Fruit fly (Drosophila melanogaster) whole organism, embryonic: ENCODE data around the gene CG34298.

Source experiments
- ATbp ChIP-seq: fragments of 200-800 bp; sonication (Bioruptor generic); optimal IDR thresholded peaks from 2 replicates; lab custom pipeline; 2017; ENCODE audit warnings: missing biosample characterization, mild to moderate bottlenecking, missing genetic modification characterization, missing genetic modification reagents
- Abd-B ChIP-seq: fragments of 200-800 bp; sonication (Bioruptor generic); optimal IDR thresholded peaks from 2 replicates; lab custom pipeline; 2018; ENCODE audit warnings: missing biosample characterization, mild to moderate bottlenecking, missing genetic modification characterization, moderate library complexity
- CG10209 ChIP-seq: fragments of 200-800 bp; sonication (Bioruptor generic); optimal IDR thresholded peaks from 3 replicates; lab custom pipeline; 2017; ENCODE audit warnings: missing biosample characterization, mild to moderate bottlenecking, missing genetic modification characterization, missing genetic modification reagents
- CG11504 ChIP-seq: fragments of 200-800 bp; sonication (Bioruptor generic); optimal IDR thresholded peaks from 3 replicates; lab custom pipeline; 2019; ENCODE audit warnings: missing biosample characterization, mild to moderate bottlenecking, missing genetic modification characterization, moderate library complexity
- CG12104 ChIP-seq: fragments of 200-800 bp; sonication (Bioruptor generic); optimal IDR thresholded peaks from 3 replicates; lab custom pipeline; 2016; ENCODE audit warnings: missing biosample characterization, missing genetic modification characterization
- CG12299 ChIP-seq: fragments of 200-800 bp; sonication (Bioruptor generic); optimal IDR thresholded peaks from 2 replicates; lab custom pipeline; 2018; ENCODE audit warnings: missing biosample characterization, mild to moderate bottlenecking, missing genetic modification characterization
- CG13624 ChIP-seq: fragments of 200-800 bp; sonication (Bioruptor generic); optimal IDR thresholded peaks from 2 replicates; lab custom pipeline; 2016; ENCODE audit warnings: missing biosample characterization, missing genetic modification characterization
- CG13775 ChIP-seq: fragments of 200-800 bp; sonication (Bioruptor generic); optimal IDR thresholded peaks from 3 replicates; lab custom pipeline; 2017; ENCODE audit warnings: missing biosample characterization, mild to moderate bottlenecking, missing genetic modification characterization
- CG1603 ChIP-seq: fragments of 200-800 bp; sonication (Bioruptor generic); optimal IDR thresholded peaks from 2 replicates; lab custom pipeline; 2019; ENCODE audit warnings: missing biosample characterization, mild to moderate bottlenecking, missing genetic modification characterization, moderate library complexity
- CG1647 ChIP-seq: fragments of 200-800 bp; sonication (Bioruptor generic); optimal IDR thresholded peaks from 3 replicates; lab custom pipeline; 2016; ENCODE audit warnings: missing biosample characterization, missing genetic modification characterization
- CG17328 ChIP-seq: fragments of 200-800 bp; sonication (Bioruptor generic); IDR thresholded peaks from 2 replicates; pipeline ENCODE4 v1.3.6; 2022; ENCODE audit warnings: missing biosample characterization, missing genetic modification characterization
- CG3407 ChIP-seq: fragments of 200-800 bp; sonication (Bioruptor generic); optimal IDR thresholded peaks from 2 replicates; lab custom pipeline; 2018; ENCODE audit warnings: missing biosample characterization, mild to moderate bottlenecking, missing genetic modification characterization
- CG9727 ChIP-seq: fragments of 200-800 bp; sonication (Bioruptor generic); optimal IDR thresholded peaks from 3 replicates; lab custom pipeline; 2017; ENCODE audit warnings: missing biosample characterization, mild to moderate bottlenecking, missing genetic modification characterization
- Dbx ChIP-seq: fragments of 200-800 bp; sonication (Bioruptor generic); IDR thresholded peaks from 3 replicates; pipeline ENCODE4 v1.3.6; 2022; ENCODE audit warnings: missing biosample characterization, missing genetic modification characterization
- Deaf1 ChIP-seq: fragments of 200-800 bp; optimal IDR thresholded peaks from 3 replicates; lab custom pipeline; 2019; ENCODE audit warnings: missing biosample characterization, mild to moderate bottlenecking, missing genetic modification characterization, moderate library complexity
- E2f1 ChIP-seq: fragments of 200-800 bp; sonication (Bioruptor generic); IDR thresholded peaks from 2 replicates; pipeline ENCODE4 v1.3.6; 2022; ENCODE audit warnings: missing biosample characterization, missing genetic modification characterization
- GATAe ChIP-seq: fragments of 200-800 bp; sonication (Bioruptor generic); conservative IDR thresholded peaks from 2 replicates; pipeline ENCODE4 v1.3.6; 2022; ENCODE audit warnings: missing biosample characterization, missing genetic modification characterization
- H15 ChIP-seq: fragments of 200-800 bp; sonication (Bioruptor generic); IDR thresholded peaks from 3 replicates; pipeline ENCODE4 v1.3.6; 2022; ENCODE audit warnings: missing biosample characterization, missing genetic modification characterization
- Hmx ChIP-seq: fragments of 200-800 bp; sonication (Bioruptor generic); optimal IDR thresholded peaks from 2 replicates; lab custom pipeline; 2016; ENCODE audit warnings: missing biosample characterization, missing genetic modification characterization
- Lim3 ChIP-seq: fragments of 200-800 bp; sonication (Bioruptor generic); IDR thresholded peaks from 2 replicates; pipeline ENCODE4 v1.3.6; 2022; ENCODE audit warnings: missing biosample characterization, missing genetic modification characterization
- Six4 ChIP-seq: fragments of 200-800 bp; sonication (Bioruptor generic); optimal IDR thresholded peaks from 2 replicates; lab custom pipeline; 2016; ENCODE audit warnings: missing biosample characterization, missing genetic modification characterization
- TFAM ChIP-seq: fragments of 200-800 bp; sonication (Bioruptor generic); optimal IDR thresholded peaks from 2 replicates; lab custom pipeline; 2017; ENCODE audit warnings: missing biosample characterization, missing genetic modification characterization, inconsistent platforms
- Tbp ChIP-seq: fragments of >200 bp; optimal IDR thresholded peaks from 2 replicates; lab custom pipeline; 2018; ENCODE audit warnings: missing biosample characterization, missing genetic modification characterization
- Trl ChIP-seq, 3 experiments: fragments of >200 bp in 2 of 3; fragments of 200-800 bp in 1 of 3; sonication (Bioruptor generic) in 1 of 3; optimal IDR thresholded peaks; 2 replicates in 1 of 3; 3 replicates in 2 of 3; lab custom pipeline; 2016 to 2017; ENCODE audit warnings: missing biosample characterization in 1 of 3, missing genetic modification characterization in 1 of 3
- Vsx1 ChIP-seq: fragments of 200-800 bp; sonication (Bioruptor generic); optimal IDR thresholded peaks from 2 replicates; lab custom pipeline; 2017; ENCODE audit warnings: missing biosample characterization, mild to moderate bottlenecking, missing genetic modification characterization, missing genetic modification reagents
- YL-1 ChIP-seq: fragments of 200-800 bp; sonication (Bioruptor generic); optimal IDR thresholded peaks from 3 replicates; lab custom pipeline; 2017; ENCODE audit warnings: missing biosample characterization, mild to moderate bottlenecking, missing genetic modification characterization
- bowl ChIP-seq: fragments of 200-800 bp; sonication (Bioruptor generic); IDR thresholded peaks from 2 replicates; pipeline ENCODE4 v1.3.6; 2022; ENCODE audit warnings: missing biosample characterization, missing genetic modification characterization
- br ChIP-seq: fragments of >200 bp; optimal IDR thresholded peaks from 2 replicates; lab custom pipeline; 2017
- cato ChIP-seq: fragments of 200-800 bp; sonication (Bioruptor generic); optimal IDR thresholded peaks from 2 replicates; lab custom pipeline; 2016; ENCODE audit warnings: missing biosample characterization, missing genetic modification characterization, borderline replicate concordance
- chinmo ChIP-seq: fragments of 200-800 bp; sonication (Bioruptor generic); IDR thresholded peaks from 4 replicates; pipeline ENCODE4 v1.3.6; 2022; ENCODE audit warnings: missing biosample characterization, missing genetic modification characterization; ENCODE audit not compliant: partially characterized antibody
- corto ChIP-seq: fragments of 200-800 bp; sonication (Bioruptor generic); optimal IDR thresholded peaks from 2 replicates; lab custom pipeline; 2016; ENCODE audit warnings: missing biosample characterization, mild to moderate bottlenecking, missing genetic modification characterization, moderate library complexity
- dmrt99B ChIP-seq: fragments of 200-800 bp; sonication (Bioruptor generic); optimal IDR thresholded peaks from 2 replicates; lab custom pipeline; 2018; ENCODE audit warnings: missing biosample characterization, mild to moderate bottlenecking, missing genetic modification characterization, moderate library complexity
- fd102C ChIP-seq: fragments of 200-800 bp; sonication (Bioruptor generic); optimal IDR thresholded peaks from 2 replicates; lab custom pipeline; 2018; ENCODE audit warnings: missing biosample characterization, mild to moderate bottlenecking, missing genetic modification characterization, moderate library complexity
- gsb-n ChIP-seq: fragments of 200-800 bp; sonication (Bioruptor generic); optimal IDR thresholded peaks from 3 replicates; lab custom pipeline; 2018; ENCODE audit warnings: missing biosample characterization, mild to moderate bottlenecking, missing genetic modification characterization
- hth ChIP-seq: fragments of >200 bp; optimal IDR thresholded peaks from 2 replicates; lab custom pipeline; 2017; ENCODE audit warnings: inconsistent platforms
- kay ChIP-seq: fragments of 200-800 bp; sonication (Bioruptor generic); optimal IDR thresholded peaks from 2 replicates; lab custom pipeline; 2016; ENCODE audit warnings: missing biosample characterization, missing genetic modification characterization
- knrl ChIP-seq: fragments of 200-800 bp; sonication (Bioruptor generic); IDR thresholded peaks from 3 replicates; pipeline ENCODE4 v1.3.6; 2022; ENCODE audit warnings: missing biosample characterization, missing genetic modification characterization; ENCODE audit not compliant: partially characterized antibody
- mirr ChIP-seq: fragments of 200-800 bp; sonication (Bioruptor generic); optimal IDR thresholded peaks from 3 replicates; lab custom pipeline; 2018; ENCODE audit warnings: missing biosample characterization, mild to moderate bottlenecking, missing genetic modification characterization
- p53 ChIP-seq: fragments of 200-800 bp; sonication (Bioruptor generic); optimal IDR thresholded peaks from 2 replicates; lab custom pipeline; 2016; ENCODE audit warnings: missing biosample characterization, missing genetic modification characterization
- peb ChIP-seq: fragments of 200-800 bp; sonication (Bioruptor generic); IDR thresholded peaks from 2 replicates; pipeline ENCODE4 v1.3.6; 2022; ENCODE audit warnings: missing biosample characterization, missing genetic modification characterization
- phol ChIP-seq: fragments of 200-800 bp; sonication (Bioruptor generic); optimal IDR thresholded peaks from 3 replicates; lab custom pipeline; 2018; ENCODE audit warnings: missing biosample characterization, mild to moderate bottlenecking, missing genetic modification characterization, moderate library complexity
- ranshi ChIP-seq: fragments of 200-800 bp; sonication (Bioruptor generic); IDR thresholded peaks from 2 replicates; pipeline ENCODE4 v1.3.6; 2022; ENCODE audit warnings: missing biosample characterization, missing genetic modification characterization
- sisA ChIP-seq: fragments of 200-800 bp; sonication (Bioruptor generic); IDR thresholded peaks from 2 replicates; pipeline ENCODE4 v1.3.6; 2022; ENCODE audit warnings: missing biosample characterization, missing genetic modification characterization
- sna ChIP-seq: fragments of 200-800 bp; sonication (Bioruptor generic); IDR thresholded peaks from 2 replicates; pipeline ENCODE4 v1.3.6; 2022; ENCODE audit warnings: missing biosample characterization, missing genetic modification characterization; ENCODE audit not compliant: partially characterized antibody
- tgo ChIP-seq: fragments of 200-800 bp; sonication (Bioruptor generic); IDR thresholded peaks from 3 replicates; pipeline ENCODE4 v1.3.6; 2022; ENCODE audit warnings: missing biosample characterization, missing genetic modification characterization
- twi ChIP-seq: fragments of 200-800 bp; optimal IDR thresholded peaks from 2 replicates; lab custom pipeline; 2019; ENCODE audit warnings: missing biosample characterization, mild to moderate bottlenecking, missing genetic modification characterization, moderate library complexity
- usp ChIP-seq: fragments of >200 bp; optimal IDR thresholded peaks from 2 replicates; lab custom pipeline; 2017; ENCODE audit warnings: missing biosample characterization, missing genetic modification characterization
- wor ChIP-seq: fragments of 200-800 bp; sonication (Bioruptor generic); IDR thresholded peaks from 2 replicates; pipeline ENCODE4 v1.3.6; 2022; ENCODE audit warnings: missing biosample characterization, missing genetic modification characterization

Gene CG34298

DNA sequence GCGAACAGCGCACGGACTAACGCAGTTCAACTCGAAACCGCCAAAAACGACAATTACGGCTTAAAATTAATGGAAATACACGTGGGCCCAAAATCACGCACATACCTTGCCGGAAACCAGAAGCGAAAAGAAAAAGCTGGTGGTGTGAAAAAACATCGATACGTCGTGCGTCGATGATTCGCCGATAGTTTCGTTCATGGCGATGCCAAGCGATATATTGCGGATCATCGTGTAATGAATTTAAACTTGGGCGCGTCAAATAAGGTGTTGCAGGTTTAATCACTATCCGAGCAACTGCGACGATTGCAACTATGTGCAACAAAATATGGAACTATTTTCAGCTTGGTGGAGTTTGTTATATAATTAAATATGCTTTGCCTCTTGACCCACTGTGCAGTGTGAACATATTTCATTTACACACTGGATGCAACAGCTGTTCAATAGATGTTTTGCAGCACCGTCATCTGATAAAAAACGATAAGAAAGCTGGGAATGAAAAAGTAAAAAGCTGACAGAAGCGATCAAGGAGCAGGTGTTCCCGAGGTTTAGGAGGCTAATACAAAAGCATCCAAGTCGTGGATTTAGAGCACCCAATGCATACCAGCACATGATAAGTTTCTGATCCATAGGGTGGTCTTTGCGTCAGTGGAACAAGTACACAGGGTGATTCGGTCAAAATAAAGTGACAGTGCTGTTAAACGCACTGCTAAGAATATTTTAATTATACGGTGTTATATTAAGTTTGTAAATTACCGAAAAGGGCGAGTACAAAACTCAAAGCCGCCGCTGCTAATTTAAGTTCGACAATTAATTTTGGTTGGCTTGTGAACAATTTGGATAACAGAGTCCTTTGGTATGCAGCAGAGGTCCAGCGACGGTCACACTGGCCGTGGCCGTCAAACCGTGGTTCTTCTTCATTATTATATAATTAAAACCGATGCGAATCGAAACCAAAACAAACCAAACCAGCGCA lies 46.7 kb downstream of the CG34298 start, which contains the start of the genes RpL32 and CG7943 (continued):
- TF ChIP-seq CG12104 (peak; percentile 92), CG1603 (tag; lab: Kevin White, UChicago) (peak; percentile 96), CG1647 (GFP tag; lab: Kevin White, UChicago) (peak; percentile 92), kay (GFP tag; lab: Kevin White, UChicago) (peak; percentile 75), CG13624 (peak; percentile 95), fd102C (GFP tag; lab: Kevin White, UChicago) (peak; percentile 81), CG17328 (GFP tag; lab: Robert Waterston, UW) (peak; percentile 92), peb (GFP tag; lab: Robert Waterston, UW) (peak; percentile 92), ATbp (peak; percentile 83), br (lab: Kevin White, UChicago) (no peak), sisA (GFP tag; lab: Robert Waterston, UW) (peak; percentile 97), Deaf1 (peak; percentile 71), sna (GFP tag; lab: Robert Waterston, UW) (peak; percentile 100), mirr (GFP tag; lab: Kevin White, UChicago) (peak; percentile 95), cato (GFP tag; lab: Kevin White, UChicago) (peak; percentile 74), hth (no peak), knrl (GFP tag; lab: Robert Waterston, UW) (peak; percentile 100), E2f1 (GFP tag; lab: Robert Waterston, UW) (peak; percentile 93), corto (GFP tag; lab: Kevin White, UChicago) (no peak), Hmx (peak; percentile 86), bowl (GFP tag; lab: Robert Waterston, UW) (peak; percentile 89), ranshi (GFP tag; lab: Robert Waterston, UW) (peak; percentile 97), gsb-n (tag; lab: Kevin White, UChicago) (peak; percentile 76), Vsx1 (GFP tag; lab: Kevin White, UChicago) (peak; percentile 89), Dbx (GFP tag; lab: Robert Waterston, UW) (peak; percentile 98), CG13775 (GFP tag; lab: Kevin White, UChicago) (peak; percentile 98), dmrt99B (peak; percentile 82), CG9727 (GFP tag; lab: Kevin White, UChicago) (peak; percentile 97), H15 (GFP tag; lab: Robert Waterston, UW) (peak; percentile 93), tgo (peak; percentile 93), CG11504 (tag; lab: Kevin White, UChicago) (peak; percentile 90), YL-1 (GFP tag; lab: Kevin White, UChicago) (peak; percentile 96), CG3407 (GFP tag; lab: Kevin White, UChicago) (peak; percentile 81), p53 (GFP tag; lab: Kevin White, UChicago) (peak; percentile 94), Trl (optimal IDR thresholded peaks at IDR 0.05; lab: Kevin White, UChicago) (no peak), Trl (GFP tag; optimal IDR thresholded peaks at IDR 0.05; lab: Kevin White, UChicago) (peak; percentile 98), CG12299 (tag; lab: Kevin White, UChicago) (peak; percentile 84), twi (tag; lab: Kevin White, UChicago) (peak; percentile 70), Lim3 (peak; percentile 83), Six4 (GFP tag; lab: Kevin White, UChicago) (peak; percentile 92), TFAM (peak; percentile 85), Tbp (GFP tag; lab: Kevin White, UChicago) (no peak), Abd-B (GFP tag; lab: Kevin White, UChicago) (peak; percentile 83), wor (GFP tag; lab: Robert Waterston, UW) (peak; percentile 82), GATAe (GFP tag; lab: Robert Waterston, UW) (peak; percentile 80), CG10209 (GFP tag; lab: Kevin White, UChicago) (peak; percentile 90), usp (no peak), chinmo (GFP tag; lab: Robert Waterston, UW) (peak; percentile 100), phol (tag; lab: Kevin White, UChicago) (peak; percentile 96)
